Fruit fly (Drosophila melanogaster) whole organism, adult: Measurements from ENCODE around the gene fid.

Experiments
- CG11617 ChIP-seq: fragments of 200-800 bp; sonication (Bioruptor generic); optimal IDR thresholded peaks from 2 replicates; lab custom pipeline; 2017; ENCODE audit warnings: mild to moderate bottlenecking, missing biosample characterization, missing genetic modification reagents, missing genetic modification characterization
- CG12768 ChIP-seq: fragments of 200-800 bp; sonication (Bioruptor generic); optimal IDR thresholded peaks from 2 replicates; lab custom pipeline; 2017; ENCODE audit warnings: missing biosample characterization, missing genetic modification characterization, mild to moderate bottlenecking, moderate library complexity, missing genetic modification reagents
- CG14711 ChIP-seq: fragments of 200-800 bp; sonication (Bioruptor generic); optimal IDR thresholded peaks from 2 replicates; lab custom pipeline; 2018; ENCODE audit warnings: missing biosample characterization, mild to moderate bottlenecking, missing genetic modification characterization, moderate library complexity
- CG1620 ChIP-seq: fragments of 200-800 bp; sonication (Bioruptor generic); optimal IDR thresholded peaks from 2 replicates; lab custom pipeline; 2016; ENCODE audit warnings: missing biosample characterization, missing genetic modification characterization
- CG33017 ChIP-seq: fragments of 200-800 bp; sonication (Bioruptor generic); optimal IDR thresholded peaks from 2 replicates; lab custom pipeline; 2018; ENCODE audit warnings: missing biosample characterization, mild to moderate bottlenecking, missing genetic modification characterization, moderate library complexity
- CG5204 ChIP-seq: fragments of 200-800 bp; sonication (Bioruptor generic); optimal IDR thresholded peaks from 2 replicates; lab custom pipeline; 2016; ENCODE audit warnings: missing biosample characterization, missing genetic modification characterization
- CG7045 ChIP-seq: fragments of 200-800 bp; sonication (Bioruptor generic); optimal IDR thresholded peaks from 2 replicates; lab custom pipeline; 2017; ENCODE audit warnings: missing biosample characterization, mild to moderate bottlenecking, missing genetic modification characterization
- CG7101 ChIP-seq: fragments of 200-800 bp; sonication (Bioruptor generic); optimal IDR thresholded peaks from 2 replicates; lab custom pipeline; 2018; ENCODE audit warnings: missing biosample characterization, mild to moderate bottlenecking, missing genetic modification characterization, moderate library complexity
- Clk ChIP-seq: fragments of 200-800 bp; sonication (Bioruptor generic); optimal IDR thresholded peaks from 2 replicates; lab custom pipeline; 2017; ENCODE audit warnings: missing biosample characterization, missing genetic modification characterization
- Crg-1 ChIP-seq: fragments of 200-800 bp; sonication (Bioruptor generic); optimal IDR thresholded peaks from 2 replicates; lab custom pipeline; 2016; ENCODE audit warnings: missing biosample characterization, missing genetic modification characterization
- Hr96 ChIP-seq: fragments of 200-800 bp; sonication (Bioruptor generic); optimal IDR thresholded peaks from 2 replicates; lab custom pipeline; 2016; ENCODE audit warnings: missing biosample characterization, missing genetic modification characterization
- Mnt ChIP-seq: fragments of 200-800 bp; sonication (Bioruptor generic); optimal IDR thresholded peaks from 2 replicates; lab custom pipeline; 2016; ENCODE audit warnings: missing biosample characterization, mild to moderate bottlenecking, missing genetic modification characterization
- bab1 ChIP-seq: fragments of 200-800 bp; sonication (Bioruptor generic); optimal IDR thresholded peaks from 3 replicates; lab custom pipeline; 2019; ENCODE audit warnings: missing biosample characterization, mild to moderate bottlenecking, missing genetic modification characterization, moderate library complexity
- cic ChIP-seq: fragments of 200-800 bp; sonication (Bioruptor generic); optimal IDR thresholded peaks from 2 replicates; lab custom pipeline; 2017; ENCODE audit warnings: missing biosample characterization, mild to moderate bottlenecking, missing genetic modification characterization, moderate library complexity
- cnc ChIP-seq, 2 experiments: fragments of >200 bp; optimal IDR thresholded peaks; 2 replicates each; lab custom pipeline; 2017
- kay ChIP-seq: fragments of 200-800 bp; sonication (Bioruptor generic); peaks from one replicate; lab custom pipeline; 2016; ENCODE audit warnings: missing biosample characterization, missing genetic modification characterization, borderline replicate concordance
- ovo ChIP-seq: fragments of 200-800 bp; sonication (Bioruptor generic); optimal IDR thresholded peaks from 2 replicates; lab custom pipeline; 2016; ENCODE audit warnings: missing biosample characterization, missing genetic modification characterization
- pad ChIP-seq: fragments of 200-800 bp; sonication (Bioruptor generic); optimal IDR thresholded peaks from 3 replicates; lab custom pipeline; 2017; ENCODE audit warnings: missing biosample characterization, missing genetic modification characterization, mild to moderate bottlenecking, moderate library complexity, missing genetic modification reagents
- tj ChIP-seq: fragments of 200-800 bp; sonication (Bioruptor generic); optimal IDR thresholded peaks from 3 replicates; lab custom pipeline; 2017; ENCODE audit warnings: missing biosample characterization, mild to moderate bottlenecking, missing genetic modification characterization, moderate library complexity
- toe ChIP-seq: fragments of 200-800 bp; sonication (Bioruptor generic); optimal IDR thresholded peaks from 2 replicates; lab custom pipeline; 2016; ENCODE audit warnings: missing biosample characterization, missing genetic modification characterization

fid gene

dm6 chr3R:25969780-25970179 lies at the start of gene fid:
TSS of gene fid (plus strand) at chr3R:25970080.
- TF ChIP-seq tj (no peak), CG7101 (tag; lab: Kevin White, UChicago) (no peak), CG14711 (tag; lab: Kevin White, UChicago) (no peak), CG12768 (GFP tag; lab: Kevin White, UChicago) (no peak), pad (GFP tag; lab: Kevin White, UChicago) (no peak), CG1620 (no peak), toe (GFP tag; lab: Kevin White, UChicago) (no peak), cic (GFP tag; lab: Kevin White, UChicago) (no peak), CG5204 (GFP tag; lab: Kevin White, UChicago) (no peak), CG7045 (no peak), CG11617 (GFP tag; lab: Kevin White, UChicago) (no peak), cnc (optimal IDR thresholded peaks at IDR 0.05; lab: Kevin White, UChicago) (no peak), CG33017 (no peak), bab1 (no peak), Mnt (GFP tag; lab: Kevin White, UChicago) (no peak), ovo (GFP tag; lab: Kevin White, UChicago) (no peak), Hr96 (no peak)

dm6 chr3R:25922534-25922933 lies 47.3 kb upstream of the fid start, which contains the start of gene CG14546:
TSS of gene CG14546 (minus strand) at chr3R:25922634.
- no peak for TF ChIP-seq CG7101 (tag; lab: Kevin White, UChicago)
- TF ChIP-seq bab1, result no peak
- no peak for TF ChIP-seq CG7045
- no peak for TF ChIP-seq CG33017
- no peak for TF ChIP-seq Mnt (GFP tag; lab: Kevin White, UChicago)
- no peak for TF ChIP-seq toe (GFP tag; lab: Kevin White, UChicago)

- no peak for TF ChIP-seq toe (GFP tag; lab: Kevin White, UChicago)
- TF ChIP-seq Clk (GFP tag; lab: Kevin White, UChicago), result no peak
- TF ChIP-seq bab1, result no peak
- TF ChIP-seq CG12768 (GFP tag; lab: Kevin White, UChicago), result no peak
- TF ChIP-seq CG14711 (tag; lab: Kevin White, UChicago), result no peak
- TF ChIP-seq CG7101 (tag; lab: Kevin White, UChicago), result no peak
- no peak for TF ChIP-seq CG5204 (GFP tag; lab: Kevin White, UChicago)
- no peak for TF ChIP-seq Crg-1 (GFP tag; lab: Kevin White, UChicago)
- no peak for TF ChIP-seq cic (GFP tag; lab: Kevin White, UChicago)
- no peak for TF ChIP-seq cnc (optimal IDR thresholded peaks at IDR 0.05; lab: Kevin White, UChicago)
- no peak for TF ChIP-seq Hr96
Measured at dm6 chr3R:25941310-25941709, 28.6 kb upstream of the fid start.

- TF ChIP-seq kay (GFP tag; lab: Kevin White, UChicago) (no peak), tj (no peak), cnc (optimal IDR thresholded peaks at IDR 0.05; lab: Kevin White, UChicago) (no peak), pad (GFP tag; lab: Kevin White, UChicago) (no peak), CG12768 (GFP tag; lab: Kevin White, UChicago) (no peak), Clk (GFP tag; lab: Kevin White, UChicago) (no peak), CG14711 (tag; lab: Kevin White, UChicago) (no peak), CG1620 (no peak), CG33017 (no peak), toe (GFP tag; lab: Kevin White, UChicago) (no peak), CG11617 (GFP tag; lab: Kevin White, UChicago) (no peak), Hr96 (no peak), cic (GFP tag; lab: Kevin White, UChicago) (no peak), CG5204 (GFP tag; lab: Kevin White, UChicago) (no peak), Mnt (GFP tag; lab: Kevin White, UChicago) (no peak), bab1 (no peak), ovo (GFP tag; lab: Kevin White, UChicago) (no peak), Crg-1 (GFP tag; lab: Kevin White, UChicago) (no peak)
Measured at dm6 chr3R:25956092-25956491, 13.8 kb upstream of the fid start, which contains the start of gene CCAP-R. TSS of gene CCAP-R (minus strand) at chr3R:25956270.

- TF ChIP-seq Crg-1 (GFP tag; lab: Kevin White, UChicago), result no peak
- TF ChIP-seq bab1, result no peak
- peak; percentile 20 for TF ChIP-seq kay (GFP tag; lab: Kevin White, UChicago)
- no peak for TF ChIP-seq CG11617 (GFP tag; lab: Kevin White, UChicago)
Measured at dm6 chr3R:25958979-25959378, 10.9 kb upstream of the fid start, which contains the start of gene CG14540. TSS of gene CG14540 (plus strand) at chr3R:25959279.

dm6 chr3R:25961694-25962093 lies 8.2 kb upstream of the fid start, which contains the start of gene boss:
TSS of gene boss (plus strand) at chr3R:25961994.
- TF ChIP-seq CG12768 (GFP tag; lab: Kevin White, UChicago) (no peak), CG11617 (GFP tag; lab: Kevin White, UChicago) (no peak)

dm6 chr3R:25966944-25967343 lies 2.9 kb upstream of the fid start:
- no peak for TF ChIP-seq pad (GFP tag; lab: Kevin White, UChicago)
- TF ChIP-seq kay (GFP tag; lab: Kevin White, UChicago), result no peak
- TF ChIP-seq CG33017, result no peak
- TF ChIP-seq CG5204 (GFP tag; lab: Kevin White, UChicago), result no peak
- TF ChIP-seq CG7045, result no peak
- no peak for TF ChIP-seq CG11617 (GFP tag; lab: Kevin White, UChicago)
- TF ChIP-seq bab1, result no peak
- TF ChIP-seq Hr96, result no peak
- TF ChIP-seq tj, result no peak
- no peak for TF ChIP-seq CG12768 (GFP tag; lab: Kevin White, UChicago)
